Fruit fly (Drosophila melanogaster) whole organism, prepupa: ENCODE measurements around the gene CG15169.
A peak's percentile ranks its signal among the peaks of the same experiment; 100 is the strongest.

Experiments used
- CG10669 ChIP-seq: fragments of 200-800 bp; sonication (Bioruptor generic); optimal IDR thresholded peaks from 3 replicates; lab custom pipeline; 2018; ENCODE audit warnings: missing biosample characterization, mild to moderate bottlenecking, missing genetic modification characterization, moderate library complexity
- CG11294 ChIP-seq: fragments of 200-800 bp; sonication (Bioruptor generic); IDR thresholded peaks from 2 replicates; pipeline ENCODE4 v1.3.6; 2022; ENCODE audit warnings: missing biosample characterization, missing genetic modification characterization
- CG11762 ChIP-seq: fragments of 200-800 bp; sonication (Bioruptor generic); optimal IDR thresholded peaks from 3 replicates; lab custom pipeline; 2016; ENCODE audit warnings: missing biosample characterization, missing genetic modification characterization; ENCODE audit not compliant: insufficient read depth
- CG11902 ChIP-seq: fragments of 200-800 bp; sonication (Bioruptor generic); optimal IDR thresholded peaks from 3 replicates; lab custom pipeline; 2016; ENCODE audit warnings: missing biosample characterization, missing genetic modification characterization
- CG15336 ChIP-seq: fragments of 200-800 bp; sonication (Bioruptor generic); IDR thresholded peaks from 2 replicates; pipeline ENCODE4 v1.3.6; 2022; ENCODE audit warnings: missing biosample characterization, missing genetic modification characterization
- CG1621 ChIP-seq: fragments of 200-800 bp; sonication (Bioruptor generic); optimal IDR thresholded peaks from 3 replicates; lab custom pipeline; 2018; ENCODE audit warnings: missing biosample characterization, mild to moderate bottlenecking, missing genetic modification characterization
- CG16779 ChIP-seq: fragments of 200-800 bp; sonication (Bioruptor generic); optimal IDR thresholded peaks from 3 replicates; lab custom pipeline; 2017; ENCODE audit warnings: missing biosample characterization, mild to moderate bottlenecking, missing genetic modification characterization
- CG3032 ChIP-seq: fragments of 200-800 bp; optimal IDR thresholded peaks from 2 replicates; lab custom pipeline; 2019; ENCODE audit warnings: missing biosample characterization, mild to moderate bottlenecking, missing genetic modification characterization, moderate library complexity
- CG31627 ChIP-seq: fragments of 200-800 bp; sonication (Bioruptor generic); optimal IDR thresholded peaks from 3 replicates; lab custom pipeline; 2016; ENCODE audit warnings: missing biosample characterization, missing genetic modification characterization
- CG32006 ChIP-seq: fragments of 200-800 bp; sonication (Bioruptor generic); optimal IDR thresholded peaks from 3 replicates; lab custom pipeline; 2017; ENCODE audit warnings: missing biosample characterization, mild to moderate bottlenecking, missing genetic modification characterization
- CG3919 ChIP-seq: fragments of 200-800 bp; sonication (Bioruptor generic); optimal IDR thresholded peaks from 3 replicates; lab custom pipeline; 2016; ENCODE audit warnings: missing biosample characterization, missing genetic modification characterization
- CG4318 ChIP-seq: fragments of 200-800 bp; sonication (Bioruptor generic); optimal IDR thresholded peaks from 3 replicates; lab custom pipeline; 2017; ENCODE audit warnings: missing biosample characterization, mild to moderate bottlenecking, missing genetic modification characterization
- CG6792 ChIP-seq: fragments of 200-800 bp; sonication (Bioruptor generic); optimal IDR thresholded peaks from 3 replicates; lab custom pipeline; 2016; ENCODE audit warnings: missing biosample characterization, missing genetic modification characterization
- CG6808 ChIP-seq: fragments of 200-800 bp; sonication (Bioruptor generic); optimal IDR thresholded peaks from 3 replicates; lab custom pipeline; 2017; ENCODE audit warnings: missing biosample characterization, missing genetic modification characterization, mild to moderate bottlenecking, moderate library complexity, missing genetic modification reagents
- CG6854 ChIP-seq: fragments of 200-800 bp; sonication (Bioruptor generic); optimal IDR thresholded peaks from 2 replicates; lab custom pipeline; 2017; ENCODE audit warnings: missing biosample characterization, mild to moderate bottlenecking, missing genetic modification characterization
- CG7368 ChIP-seq: fragments of 200-800 bp; sonication (Bioruptor generic); optimal IDR thresholded peaks from 3 replicates; lab custom pipeline; 2016; ENCODE audit warnings: missing biosample characterization, missing genetic modification characterization
- CG8119 ChIP-seq: fragments of 200-800 bp; sonication (Bioruptor generic); IDR thresholded peaks from 3 replicates; pipeline ENCODE4 v1.3.6; 2022; ENCODE audit warnings: missing biosample characterization, missing genetic modification characterization
- CG8319 ChIP-seq: fragments of 200-800 bp; sonication (Bioruptor generic); optimal IDR thresholded peaks from 3 replicates; lab custom pipeline; 2016; ENCODE audit warnings: missing biosample characterization, missing genetic modification characterization
- CG8632 ChIP-seq: fragments of 200-800 bp; sonication (Bioruptor generic); optimal IDR thresholded peaks from 3 replicates; lab custom pipeline; 2016; ENCODE audit warnings: missing biosample characterization, missing genetic modification characterization
- CG9139 ChIP-seq: fragments of 200-800 bp; sonication (Bioruptor generic); optimal IDR thresholded peaks from 3 replicates; lab custom pipeline; 2017; ENCODE audit warnings: missing biosample characterization, mild to moderate bottlenecking, missing genetic modification characterization
- Eip75B ChIP-seq: fragments of 200-800 bp; sonication (Bioruptor generic); optimal IDR thresholded peaks from 3 replicates; lab custom pipeline; 2016; ENCODE audit warnings: missing biosample characterization, missing genetic modification characterization
- Eip78C ChIP-seq: fragments of 200-800 bp; sonication (Bioruptor generic); peaks from one replicate; lab custom pipeline; 2016; ENCODE audit warnings: missing biosample characterization, missing genetic modification characterization
- Eip93F ChIP-seq: fragments of 200-800 bp; sonication (Bioruptor generic); optimal IDR thresholded peaks from 2 replicates; lab custom pipeline; 2016; ENCODE audit warnings: missing biosample characterization, mild to moderate bottlenecking, missing genetic modification characterization
- Ets21C ChIP-seq: fragments of 200-800 bp; sonication (Bioruptor generic); optimal IDR thresholded peaks from 3 replicates; lab custom pipeline; 2016; ENCODE audit warnings: missing biosample characterization, missing genetic modification characterization
- Ets96B ChIP-seq: fragments of 200-800 bp; optimal IDR thresholded peaks from 2 replicates; lab custom pipeline; 2019; ENCODE audit warnings: missing biosample characterization, mild to moderate bottlenecking, missing genetic modification characterization, moderate library complexity
- Gug ChIP-seq: fragments of 200-800 bp; sonication (Bioruptor generic); IDR thresholded peaks from 2 replicates; pipeline ENCODE4 v1.3.6; 2022; ENCODE audit warnings: missing biosample characterization, missing genetic modification characterization
- Hr38 ChIP-seq: sonication (Bioruptor generic); optimal IDR thresholded peaks from 2 replicates; lab custom pipeline; 2016; ENCODE audit warnings: missing biosample characterization, missing genetic modification characterization
- Hr39 ChIP-seq: fragments of 200-800 bp; sonication (Bioruptor generic); optimal IDR thresholded peaks from 2 replicates; lab custom pipeline; 2016; ENCODE audit warnings: missing biosample characterization, missing genetic modification characterization
- Hr4 ChIP-seq: fragments of 200-800 bp; sonication (Bioruptor generic); optimal IDR thresholded peaks from 3 replicates; lab custom pipeline; 2016; ENCODE audit warnings: missing biosample characterization, missing genetic modification characterization
- Lpt ChIP-seq: fragments of 200-800 bp; sonication (Bioruptor generic); optimal IDR thresholded peaks from 3 replicates; lab custom pipeline; 2016; ENCODE audit warnings: missing biosample characterization, missing genetic modification characterization
- Met ChIP-seq: fragments of 200-800 bp; sonication (Bioruptor generic); optimal IDR thresholded peaks from 3 replicates; lab custom pipeline; 2016; ENCODE audit warnings: missing biosample characterization, missing genetic modification characterization
- OdsH ChIP-seq: fragments of 200-800 bp; sonication (Bioruptor generic); optimal IDR thresholded peaks from 3 replicates; lab custom pipeline; 2016; ENCODE audit warnings: missing biosample characterization, missing genetic modification characterization
- Smox ChIP-seq: fragments of 200-800 bp; sonication (Bioruptor generic); optimal IDR thresholded peaks from 3 replicates; lab custom pipeline; 2016; ENCODE audit warnings: missing biosample characterization, missing genetic modification characterization
- Sox102F ChIP-seq: fragments of 200-800 bp; sonication (Bioruptor generic); optimal IDR thresholded peaks from 2 replicates; lab custom pipeline; 2016; ENCODE audit warnings: missing biosample characterization, mild to moderate bottlenecking, missing genetic modification characterization
- Sox14 ChIP-seq: fragments of 200-800 bp; sonication (Bioruptor generic); optimal IDR thresholded peaks from 3 replicates; lab custom pipeline; 2016; ENCODE audit warnings: missing biosample characterization, missing genetic modification characterization
- achi ChIP-seq: fragments of 200-800 bp; sonication (Bioruptor generic); optimal IDR thresholded peaks from 3 replicates; lab custom pipeline; 2016; ENCODE audit warnings: missing biosample characterization, missing genetic modification characterization
- acj6 ChIP-seq: fragments of 200-800 bp; sonication (Bioruptor generic); optimal IDR thresholded peaks from 3 replicates; lab custom pipeline; 2016; ENCODE audit warnings: missing biosample characterization, missing genetic modification characterization
- cyc ChIP-seq: fragments of 200-800 bp; sonication (Bioruptor generic); optimal IDR thresholded peaks from 3 replicates; lab custom pipeline; 2016; ENCODE audit warnings: missing biosample characterization, missing genetic modification characterization
- dac ChIP-seq: fragments of 200-800 bp; sonication (Bioruptor generic); optimal IDR thresholded peaks from 2 replicates; lab custom pipeline; 2017; ENCODE audit warnings: missing biosample characterization, mild to moderate bottlenecking, missing genetic modification characterization
- dsx ChIP-seq: fragments of 200-800 bp; optimal IDR thresholded peaks from 3 replicates; lab custom pipeline; 2019; ENCODE audit warnings: missing biosample characterization, mild to moderate bottlenecking, missing genetic modification characterization, moderate library complexity; ENCODE audit not compliant: poor library complexity, severe bottlenecking
- eg ChIP-seq: fragments of 200-800 bp; sonication (Bioruptor generic); IDR thresholded peaks from 3 replicates; pipeline ENCODE4 v1.3.6; 2022; ENCODE audit warnings: missing biosample characterization, missing genetic modification characterization
- fd85E ChIP-seq: fragments of 200-800 bp; sonication (Bioruptor generic); optimal IDR thresholded peaks from 3 replicates; lab custom pipeline; 2016; ENCODE audit warnings: missing biosample characterization, missing genetic modification characterization
- fkh ChIP-seq: fragments of 200-800 bp; sonication (Bioruptor generic); optimal IDR thresholded peaks from 3 replicates; lab custom pipeline; 2017; ENCODE audit warnings: missing biosample characterization, mild to moderate bottlenecking, missing genetic modification characterization, moderate library complexity
- lz ChIP-seq: fragments of 200-800 bp; sonication (Bioruptor generic); optimal IDR thresholded peaks from 3 replicates; lab custom pipeline; 2016; ENCODE audit warnings: missing biosample characterization, missing genetic modification characterization
- net ChIP-seq: fragments of 200-800 bp; sonication (Bioruptor generic); optimal IDR thresholded peaks from 3 replicates; lab custom pipeline; 2016; ENCODE audit warnings: missing biosample characterization, missing genetic modification characterization
- pdm3 ChIP-seq: fragments of 200-800 bp; sonication (Bioruptor generic); optimal IDR thresholded peaks from 3 replicates; lab custom pipeline; 2016; ENCODE audit warnings: missing biosample characterization, missing genetic modification characterization
- salr ChIP-seq, 2 experiments: fragments of 200-800 bp; sonication (Bioruptor generic); optimal IDR thresholded peaks; 3 replicates each; lab custom pipeline; 2016 to 2018; ENCODE audit warnings: missing biosample characterization in 2 of 2, missing genetic modification characterization in 2 of 2, mild to moderate bottlenecking in 1 of 2
- spab ChIP-seq: fragments of 200-800 bp; sonication (Bioruptor generic); optimal IDR thresholded peaks from 2 replicates; lab custom pipeline; 2017; ENCODE audit warnings: missing biosample characterization, mild to moderate bottlenecking, missing genetic modification characterization, missing genetic modification reagents
- ss ChIP-seq, 2 experiments: fragments of 200-800 bp; sonication (Bioruptor generic); optimal IDR thresholded peaks; 2 replicates in 1 of 2; 3 replicates in 1 of 2; lab custom pipeline; 2017 to 2018; ENCODE audit warnings: mild to moderate bottlenecking in 2 of 2, missing biosample characterization in 2 of 2, missing genetic modification characterization in 2 of 2, moderate library complexity in 1 of 2
- svp ChIP-seq: fragments of 200-800 bp; sonication (Bioruptor generic); peaks from one replicate; lab custom pipeline; 2016; ENCODE audit warnings: missing biosample characterization, missing genetic modification characterization
- topi ChIP-seq: fragments of 200-800 bp; sonication (Bioruptor generic); optimal IDR thresholded peaks from 3 replicates; lab custom pipeline; 2016; ENCODE audit warnings: missing biosample characterization, missing genetic modification characterization
- vri ChIP-seq: fragments of 200-800 bp; sonication (Bioruptor generic); optimal IDR thresholded peaks from 3 replicates; lab custom pipeline; 2016; ENCODE audit warnings: missing biosample characterization, mild to moderate bottlenecking, missing genetic modification characterization

CG15169 gene

dm6 chr2L:18981947-18982579 lies 8.8 kb upstream of the CG15169 start:
- TF ChIP-seq CG8319 (GFP tag; lab: Kevin White, UChicago), result peak; percentile 91
- TF ChIP-seq CG7368 (GFP tag; lab: Kevin White, UChicago), result peak; percentile 36
- TF ChIP-seq Eip93F (GFP tag; lab: Kevin White, UChicago), result no peak
- peak; percentile 57 for TF ChIP-seq CG10669 (GFP tag; lab: Kevin White, UChicago)
- TF ChIP-seq CG8632 (GFP tag; lab: Kevin White, UChicago), result peak; percentile 49
- peak; percentile 57 for TF ChIP-seq CG16779 (tag; lab: Kevin White, UChicago)
- no peak for TF ChIP-seq CG11902 (GFP tag; lab: Kevin White, UChicago)
- peak; percentile 58 for TF ChIP-seq CG6792 (GFP tag; lab: Kevin White, UChicago)
- peak; percentile 58 for TF ChIP-seq spab (GFP tag; lab: Kevin White, UChicago)
- peak; percentile 89 for TF ChIP-seq CG32006 (GFP tag; lab: Kevin White, UChicago)
- TF ChIP-seq Hr38 (GFP tag; lab: Kevin White, UChicago), result no peak
- TF ChIP-seq CG15336 (GFP tag; lab: Robert Waterston, UW), result peak; percentile 93
- TF ChIP-seq CG9139 (GFP tag; lab: Kevin White, UChicago), result no peak
- TF ChIP-seq Lpt (GFP tag; lab: Kevin White, UChicago), result peak; percentile 84
- no peak for TF ChIP-seq CG31627 (GFP tag; lab: Kevin White, UChicago)
- peak; percentile 69 for TF ChIP-seq dsx (GFP tag; lab: Kevin White, UChicago)
- TF ChIP-seq eg, result peak; percentile 87
- TF ChIP-seq CG6808 (GFP tag; lab: Kevin White, UChicago), result peak; percentile 70
- TF ChIP-seq net, result peak; percentile 72
- TF ChIP-seq Met (GFP tag; lab: Kevin White, UChicago), result peak; percentile 30
- no peak for TF ChIP-seq CG6854 (GFP tag; lab: Kevin White, UChicago)
- TF ChIP-seq Ets21C (GFP tag; lab: Kevin White, UChicago), result no peak
- peak; percentile 81 for TF ChIP-seq Gug
- TF ChIP-seq OdsH (GFP tag; lab: Kevin White, UChicago), result peak; percentile 71
- TF ChIP-seq fd85E (GFP tag; lab: Kevin White, UChicago), result no peak
- peak; percentile 71 for TF ChIP-seq CG4318 (GFP tag; lab: Kevin White, UChicago)
- peak; percentile 34 to 57 for TF ChIP-seq ss (GFP tag; optimal IDR thresholded peaks at IDR 0.05; lab: Kevin White, UChicago)
- no peak for TF ChIP-seq fkh
- TF ChIP-seq dac, result peak; percentile 63
- no peak for TF ChIP-seq vri (GFP tag; lab: Kevin White, UChicago)
- peak; percentile 26 for TF ChIP-seq CG11762 (GFP tag; lab: Kevin White, UChicago)
- peak in 1 of 2 experiments; percentile 75 for TF ChIP-seq salr (GFP tag; optimal IDR thresholded peaks at IDR 0.05; lab: Kevin White, UChicago)
- TF ChIP-seq achi (GFP tag; lab: Kevin White, UChicago), result peak; percentile 76
- TF ChIP-seq CG8119, result peak; percentile 90
- TF ChIP-seq CG3032 (tag; lab: Kevin White, UChicago), result peak; percentile 69
- peak; percentile 21 for TF ChIP-seq Smox (GFP tag; lab: Kevin White, UChicago)
- TF ChIP-seq cyc (GFP tag; lab: Kevin White, UChicago), result no peak
- TF ChIP-seq Hr39 (GFP tag; lab: Kevin White, UChicago), result peak; percentile 4
- TF ChIP-seq pdm3, result peak; percentile 73
- peak; percentile 88 for TF ChIP-seq Hr4 (GFP tag; lab: Kevin White, UChicago)
- TF ChIP-seq CG1621 (tag; lab: Kevin White, UChicago), result peak; percentile 54
- peak; percentile 8 for TF ChIP-seq topi (GFP tag; lab: Kevin White, UChicago)
- peak; percentile 88 for TF ChIP-seq Eip78C
- peak; percentile 64 for TF ChIP-seq Ets96B (tag; lab: Kevin White, UChicago)
- peak; percentile 76 for TF ChIP-seq svp (GFP tag; lab: Kevin White, UChicago)
- peak; percentile 16 for TF ChIP-seq Sox102F
- TF ChIP-seq lz (GFP tag; lab: Kevin White, UChicago), result peak; percentile 21
- TF ChIP-seq CG3919 (GFP tag; lab: Kevin White, UChicago), result peak; percentile 66
- TF ChIP-seq CG11294 (GFP tag; lab: Robert Waterston, UW), result peak; percentile 77
- peak; percentile 55 for TF ChIP-seq acj6 (GFP tag; lab: Kevin White, UChicago)
- TF ChIP-seq Eip75B, result peak; percentile 65
- peak; percentile 51 for TF ChIP-seq Sox14 (GFP tag; lab: Kevin White, UChicago)
